Fruit fly (Drosophila melanogaster) Kc167 (cell line): ENCODE data around the gene Cht10.

Experiments used
- Myc ChIP-seq: fragments of >200 bp; optimal IDR thresholded peaks from 2 replicates; lab custom pipeline; 2017; ENCODE audit warnings: missing external identifiers
- Sin3A ChIP-seq: fragments of >200 bp; optimal IDR thresholded peaks from 2 replicates; lab custom pipeline; 2018; ENCODE audit warnings: missing external identifiers
- h ChIP-seq: fragments of >200 bp; optimal IDR thresholded peaks from 3 replicates; lab custom pipeline; 2018; ENCODE audit warnings: missing external identifiers
- psq ChIP-seq: fragments of >200 bp; optimal IDR thresholded peaks from 2 replicates; lab custom pipeline; 2017; ENCODE audit warnings: missing external identifiers
- ttk ChIP-seq: sonication (Bioruptor generic); optimal IDR thresholded peaks from 2 replicates; lab custom pipeline; 2017; ENCODE audit warnings: missing external identifiers

dm6 chr2L:23068051-23068831, 42.5 kb upstream of the Cht10 start, which contains the start of gene Spf45:
- TF ChIP-seq h = no peak
- TF ChIP-seq Myc (lab: Kevin White, UChicago) = no peak
- no peak for TF ChIP-seq psq
- TF ChIP-seq Sin3A (lab: Kevin White, UChicago) = no peak
- TF ChIP-seq ttk (lab: Kevin White, UChicago) = no peak
